Worm (Caenorhabditis elegans): ENCODE results near the gene Y79H2A.3.
A peak's percentile ranks its signal among the peaks of the same experiment; 100 is the strongest.

ce11 chrIII:12013054-12013453 is 39.1 kb downstream of the Y79H2A.3 start:
- TF ChIP-seq snpc-4 (tag; optimal IDR thresholded peaks at IDR 0.05) (no peak), ceh-82 (tag; optimal IDR thresholded peaks at IDR 0.05) (no peak), skn-1 (tag; optimal IDR thresholded peaks at IDR 0.05) (no peak), lin-39 (tag; optimal IDR thresholded peaks at IDR 0.05) (no peak), unc-130 (GFP tag; optimal IDR thresholded peaks at IDR 0.05) (no peak), spr-1 (tag; optimal IDR thresholded peaks at IDR 0.05) (no peak), nhr-10 (tag; optimal IDR thresholded peaks at IDR 0.05) (no peak), unc-62 (GFP tag; optimal IDR thresholded peaks at IDR 0.05 in 1 of 2) (no peak), unc-62 (tag; optimal IDR thresholded peaks at IDR 0.05) (no peak), zag-1 (tag; optimal IDR thresholded peaks at IDR 0.05) (no peak), aha-1 (tag) (peak; percentile 51), php-3 (GFP tag; IDR thresholded peaks at IDR 0.05) (no peak), ZK546.5 (tag; optimal IDR thresholded peaks at IDR 0.05) (no peak)
